Worm (Caenorhabditis elegans) whole organism, L1 larva: Measurements from ENCODE around the gene srg-3.
A peak's percentile ranks its signal among the peaks of the same experiment; 100 is the strongest.

ENCODE experiments used
- C34B4.2 ChIP-seq: sonication (generic microtip); optimal IDR thresholded peaks from 2 replicates; lab custom pipeline; 2017; ENCODE audit warnings: mild to moderate bottlenecking, missing genetic modification characterization, missing compliant biosample characterization
- F16B12.6 ChIP-seq: fragments of 150-350 bp; optimal IDR thresholded peaks from 2 replicates; lab custom pipeline; 2014; ENCODE audit warnings: missing biosample characterization, missing genetic modification characterization
- ama-1 ChIP-seq: fragments of 150-350 bp; optimal IDR thresholded peaks from 2 replicates; lab custom pipeline; 2014
- ceh-8 ChIP-seq: fragments of 200-800 bp; sonication (Bioruptor generic); optimal IDR thresholded peaks from 2 replicates; lab custom pipeline; 2018; ENCODE audit warnings: mild to moderate bottlenecking, missing genetic modification characterization, moderate library complexity, missing compliant biosample characterization
- ceh-82 ChIP-seq, 3 experiments: fragments of 150-350 bp in 1 of 3; sonication (generic microtip) in 2 of 3; optimal IDR thresholded peaks; 2 replicates each; lab custom pipeline; 2014 to 2017; ENCODE audit warnings: missing biosample characterization in 3 of 3, missing genetic modification characterization in 3 of 3
- ceh-88 ChIP-seq: fragments of 200-800 bp; sonication (Bioruptor generic); IDR thresholded peaks from 2 replicates; pipeline ENCODE4 v1.3.6; 2022; ENCODE audit warnings: missing genetic modification characterization, missing compliant biosample characterization
- ces-1 ChIP-seq: fragments of 150-350 bp; optimal IDR thresholded peaks from 2 replicates; lab custom pipeline; 2014; ENCODE audit warnings: missing biosample characterization, missing genetic modification reagents, missing genetic modification characterization
- dpl-1 ChIP-seq, 3 experiments: fragments of 150-350 bp in 2 of 3; sonication (generic microtip) in 1 of 3; optimal IDR thresholded peaks; 2 replicates each; lab custom pipeline; 2014 to 2017; ENCODE audit warnings: missing biosample characterization in 3 of 3, missing genetic modification characterization in 3 of 3, missing genetic modification reagents in 3 of 3
- efl-1 ChIP-seq, 4 experiments: fragments of 150-350 bp; optimal IDR thresholded peaks in 3 of 4; peaks in 1 of 4; 1 replicate in 1 of 4; 2 replicates in 3 of 4; lab custom pipeline; 2014; ENCODE audit warnings: missing biosample characterization in 2 of 4, missing genetic modification characterization in 2 of 4, missing genetic modification reagents in 2 of 4
- egl-13 ChIP-seq: sonication (generic microtip); optimal IDR thresholded peaks from 2 replicates; lab custom pipeline; 2016; ENCODE audit warnings: missing genotype, missing genetic modification reagents, missing genetic modification characterization, missing compliant biosample characterization
- ets-5 ChIP-seq: fragments of 200-800 bp; sonication (Bioruptor generic); IDR thresholded peaks from 2 replicates; pipeline ENCODE4 v1.3.6; 2022; ENCODE audit warnings: missing genetic modification characterization, missing compliant biosample characterization
- fkh-10 ChIP-seq: sonication (generic microtip); optimal IDR thresholded peaks from 2 replicates; lab custom pipeline; 2017; ENCODE audit warnings: missing biosample characterization, missing genetic modification reagents, missing genetic modification characterization
- fkh-4 ChIP-seq: sonication (generic microtip); optimal IDR thresholded peaks from 2 replicates; lab custom pipeline; 2016; ENCODE audit warnings: missing compliant biosample characterization, missing genetic modification characterization, borderline replicate concordance
- fkh-8 ChIP-seq: sonication (generic microtip); optimal IDR thresholded peaks from 2 replicates; lab custom pipeline; 2016; ENCODE audit warnings: mild to moderate bottlenecking, missing genetic modification characterization, missing compliant biosample characterization
- hlh-17 ChIP-seq: fragments of 200-800 bp; sonication (Bioruptor generic); optimal IDR thresholded peaks from 2 replicates; lab custom pipeline; 2018; ENCODE audit warnings: missing genetic modification characterization, mild to moderate bottlenecking, missing compliant biosample characterization, moderate library complexity, borderline replicate concordance
- hlh-4 ChIP-seq: sonication (generic microtip); optimal IDR thresholded peaks from 2 replicates; lab custom pipeline; 2016; ENCODE audit warnings: mild to moderate bottlenecking, missing genetic modification characterization, missing compliant biosample characterization
- hpl-2 ChIP-seq: fragments of 150-350 bp; optimal IDR thresholded peaks from 2 replicates; lab custom pipeline; 2014; ENCODE audit warnings: missing biosample characterization, missing genetic modification reagents, missing genetic modification characterization
- lin-14 ChIP-seq: fragments of 200-800 bp; sonication (Bioruptor generic); optimal IDR thresholded peaks from 2 replicates; lab custom pipeline; 2018; ENCODE audit warnings: mild to moderate bottlenecking, missing genetic modification characterization, moderate library complexity, missing compliant biosample characterization
- lin-15B ChIP-seq: fragments of 150-350 bp; sonication (generic microtip); optimal IDR thresholded peaks from 3 replicates; lab custom pipeline; 2014; ENCODE audit warnings: missing biosample characterization, missing genetic modification characterization
- lin-35 ChIP-seq, 2 experiments: fragments of 150-350 bp; optimal IDR thresholded peaks; 2 replicates each; lab custom pipeline; 2014; ENCODE audit warnings: missing biosample characterization in 2 of 2, missing genetic modification characterization in 2 of 2, missing genetic modification reagents in 2 of 2
- lir-3 ChIP-seq: sonication (generic microtip); optimal IDR thresholded peaks from 2 replicates; lab custom pipeline; 2016; ENCODE audit warnings: mild to moderate bottlenecking, missing genetic modification characterization, moderate library complexity, missing compliant biosample characterization; ENCODE audit not compliant: poor library complexity
- lsy-2 ChIP-seq, 2 experiments: fragments of 150-350 bp; optimal IDR thresholded peaks; 2 replicates each; lab custom pipeline; 2014; ENCODE audit warnings: missing biosample characterization in 2 of 2, missing genetic modification characterization in 2 of 2
- mef-2 ChIP-seq: fragments of 150-350 bp; optimal IDR thresholded peaks from 2 replicates; lab custom pipeline; 2014; ENCODE audit warnings: missing biosample characterization, missing genetic modification characterization
- mep-1 ChIP-seq: fragments of 150-350 bp; optimal IDR thresholded peaks from 2 replicates; lab custom pipeline; 2014; ENCODE audit warnings: missing biosample characterization, missing genetic modification characterization
- nhr-47 ChIP-seq: sonication (generic microtip); optimal IDR thresholded peaks from 2 replicates; lab custom pipeline; 2016; ENCODE audit warnings: mild to moderate bottlenecking, missing genetic modification characterization, moderate library complexity, missing compliant biosample characterization
- nhr-71 ChIP-seq: sonication (generic microtip); optimal IDR thresholded peaks from 2 replicates; lab custom pipeline; 2016; ENCODE audit warnings: mild to moderate bottlenecking, missing genetic modification characterization, moderate library complexity, missing compliant biosample characterization
- nhr-84 ChIP-seq: sonication (generic microtip); optimal IDR thresholded peaks from 2 replicates; lab custom pipeline; 2017; ENCODE audit warnings: missing biosample characterization, missing genetic modification characterization
- pag-3 ChIP-seq: sonication (generic microtip); optimal IDR thresholded peaks from 2 replicates; lab custom pipeline; 2017; ENCODE audit warnings: missing genetic modification characterization, mild to moderate bottlenecking, missing compliant biosample characterization, antibody characterized with exemption, borderline replicate concordance; ENCODE audit not compliant: insufficient read depth
- pax-3 ChIP-seq: fragments of 200-800 bp; sonication (Bioruptor generic); optimal IDR thresholded peaks from 2 replicates; lab custom pipeline; 2018; ENCODE audit warnings: mild to moderate bottlenecking, missing genetic modification characterization, moderate library complexity, missing compliant biosample characterization
- rnt-1 ChIP-seq: sonication (generic microtip); optimal IDR thresholded peaks from 2 replicates; lab custom pipeline; 2016; ENCODE audit warnings: mild to moderate bottlenecking, missing genetic modification characterization, moderate library complexity, missing compliant biosample characterization
- skn-1 ChIP-seq: fragments of 150-350 bp; optimal IDR thresholded peaks from 2 replicates; lab custom pipeline; 2014; ENCODE audit warnings: missing biosample characterization, missing genetic modification characterization
- sptf-1 ChIP-seq: fragments of 150-350 bp; optimal IDR thresholded peaks from 2 replicates; lab custom pipeline; 2014; ENCODE audit warnings: missing biosample characterization, missing genetic modification characterization
- tlp-1 ChIP-seq: fragments of 150-350 bp; optimal IDR thresholded peaks from 2 replicates; lab custom pipeline; 2014; ENCODE audit warnings: missing biosample characterization, missing genetic modification characterization
- vab-15 ChIP-seq: sonication (generic microtip); optimal IDR thresholded peaks from 2 replicates; lab custom pipeline; 2017; ENCODE audit warnings: missing genotype, mild to moderate bottlenecking, missing genetic modification characterization, missing compliant biosample characterization
- xbp-1 ChIP-seq: sonication (generic microtip); optimal IDR thresholded peaks from 2 replicates; lab custom pipeline; 2016; ENCODE audit warnings: missing genetic modification characterization, missing compliant biosample characterization
- zag-1 ChIP-seq: fragments of 150-350 bp; optimal IDR thresholded peaks from 2 replicates; lab custom pipeline; 2014; ENCODE audit warnings: missing biosample characterization, missing genetic modification characterization

Gene srg-3

DNA sequence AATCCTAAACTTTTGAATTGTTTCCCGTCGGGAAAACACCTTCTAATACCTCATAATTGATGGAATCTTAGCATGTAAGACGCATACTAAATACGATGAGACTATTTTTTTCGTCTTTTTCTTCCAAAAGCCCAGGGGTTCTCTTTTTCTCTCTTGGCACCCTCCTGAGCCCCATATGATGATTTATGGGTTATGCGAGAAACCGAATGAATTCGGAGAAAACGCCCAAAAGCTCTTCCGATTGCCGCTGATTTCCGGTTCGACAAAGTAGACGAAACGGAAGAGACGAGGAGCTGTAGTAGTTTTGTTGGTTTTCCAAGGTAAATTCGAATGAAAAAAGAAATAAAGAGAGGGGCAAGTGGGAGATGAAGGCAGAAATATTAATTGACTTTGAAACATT, 41.3 kb upstream of the srg-3 start:
- TF ChIP-seq zag-1 (no peak), nhr-47 (tag; lab: Kevin White, UChicago) (peak; percentile 24), pax-3 (tag; lab: Kevin White, UChicago) (no peak), fkh-8 (tag; lab: Kevin White, UChicago) (peak; percentile 52)

DNA sequence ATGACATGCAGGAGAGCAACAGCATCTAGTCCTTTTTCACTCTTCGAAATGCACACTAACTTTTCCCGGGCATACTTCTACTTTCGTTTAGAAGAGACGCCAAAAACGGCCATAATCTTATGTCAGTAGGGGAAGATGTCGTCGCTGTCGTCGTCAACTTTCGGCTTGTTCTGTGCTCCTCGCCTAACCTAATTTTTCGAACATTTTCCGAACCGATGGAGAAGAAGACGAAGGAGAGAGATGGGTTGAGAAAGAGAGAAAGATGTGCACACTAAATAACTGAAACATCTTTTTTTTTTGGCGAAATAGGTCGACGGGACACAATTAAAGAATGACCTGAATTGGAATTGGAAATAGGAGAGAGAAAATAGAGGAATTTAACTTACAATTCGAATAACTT, 40.2 kb upstream of the srg-3 start:
- TF ChIP-seq lin-14, result peak; percentile 66
- peak; percentile 87 for TF ChIP-seq fkh-10
- TF ChIP-seq rnt-1, result no peak
- no peak for TF ChIP-seq fkh-4 (tag; lab: Kevin White, UChicago)
- TF ChIP-seq lin-15B (tag; lab: Kevin White, UChicago), result no peak
- TF ChIP-seq egl-13 (tag; lab: Kevin White, UChicago), result no peak
- no peak for TF ChIP-seq ets-5
- TF ChIP-seq nhr-84 (tag; lab: Kevin White, UChicago), result no peak
- peak in 1 of 2 experiments; percentile 5 for TF ChIP-seq lsy-2 (tag; optimal IDR thresholded peaks at IDR 0.05; lab: Kevin White, UChicago)
- no peak for TF ChIP-seq sptf-1
- peak; percentile 30 for TF ChIP-seq ces-1 (GFP tag; lab: Kevin White, UChicago)
- peak in 1 of 3 experiments; percentile 2 for TF ChIP-seq ceh-82 (tag; optimal IDR thresholded peaks at IDR 0.05; lab: Kevin White, UChicago)
- peak; percentile 8 for TF ChIP-seq nhr-71 (tag; lab: Kevin White, UChicago)
- no peak for TF ChIP-seq zag-1
- no peak for TF ChIP-seq efl-1 (optimal IDR thresholded peaks at IDR 0.05; lab: Kevin White, UChicago)
- no peak for TF ChIP-seq efl-1 (GFP tag; optimal IDR thresholded peaks at IDR 0.05 in 1 of 2; lab: Kevin White, UChicago)

DNA sequence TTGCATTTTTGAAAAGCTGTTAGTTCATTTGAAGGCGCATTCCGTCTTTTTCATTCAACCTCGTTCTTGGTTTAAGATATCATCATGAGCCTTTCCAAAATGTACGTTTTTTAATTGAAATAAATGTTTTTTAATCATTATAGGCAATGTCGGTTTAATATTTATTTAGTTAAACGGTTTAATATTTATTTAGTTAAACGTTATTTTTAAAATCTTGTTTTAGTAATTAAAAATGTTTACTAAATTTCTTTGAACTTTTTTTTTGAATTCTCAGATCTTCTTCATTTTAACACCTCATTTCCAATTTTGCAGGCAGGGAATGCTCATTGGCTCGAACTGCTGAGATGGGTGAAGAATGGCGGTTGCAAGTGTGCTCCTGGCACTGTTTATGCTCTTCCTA, 38.9 kb upstream of the srg-3 start, which contains the start of gene gar-2:
Gene gar-2 (plus strand): TSS at position 301 of the 400 bp plus-strand sequence.
- TF ChIP-seq xbp-1 (tag; lab: Kevin White, UChicago) (no peak), skn-1 (tag; lab: Kevin White, UChicago) (no peak), ceh-8 (GFP tag; lab: Kevin White, UChicago) (no peak), mep-1 (tag; lab: Kevin White, UChicago) (no peak), mef-2 (tag; lab: Kevin White, UChicago) (no peak), lin-15B (tag; lab: Kevin White, UChicago) (no peak), vab-15 (tag; lab: Kevin White, UChicago) (no peak), tlp-1 (tag; lab: Kevin White, UChicago) (no peak), hlh-4 (tag; lab: Kevin White, UChicago) (no peak), C34B4.2 (no peak), ceh-88 (GFP tag; lab: Robert Waterston, UW) (no peak), hlh-17 (no peak), F16B12.6 (tag; lab: Kevin White, UChicago) (no peak), pag-3 (tag; lab: Kevin White, UChicago) (no peak), lir-3 (tag; lab: Kevin White, UChicago) (no peak)

DNA sequence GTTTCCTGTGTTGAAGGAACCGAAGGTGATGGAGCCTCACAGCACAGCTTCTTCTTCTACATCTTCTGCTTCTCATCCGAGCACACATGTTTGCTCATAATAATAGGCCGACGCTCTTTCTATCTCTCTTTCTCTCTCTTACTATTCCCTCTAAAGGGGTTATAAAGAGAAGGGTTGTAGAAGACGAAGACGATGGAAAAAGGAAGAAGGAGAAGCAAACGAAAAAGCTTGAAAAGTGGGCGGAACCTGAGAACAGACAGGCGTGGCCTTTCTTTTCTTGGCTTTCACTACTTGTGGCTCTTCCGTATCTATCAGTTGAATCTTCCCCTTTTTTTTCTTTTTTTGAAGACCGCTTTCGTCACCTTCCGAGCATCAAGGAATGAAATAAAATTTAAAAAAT, 37.7 kb upstream of the srg-3 start:
- no peak for TF ChIP-seq nhr-47 (tag; lab: Kevin White, UChicago)
- no peak for TF ChIP-seq ama-1 (lab: Kevin White, UChicago)
- peak; percentile 66 for TF ChIP-seq lin-14
- TF ChIP-seq lsy-2 (tag; optimal IDR thresholded peaks at IDR 0.05; lab: Kevin White, UChicago), result peak in 1 of 2 experiments; percentile 27
- TF ChIP-seq fkh-10, result peak; percentile 67
- TF ChIP-seq nhr-71 (tag; lab: Kevin White, UChicago), result peak; percentile 9
- TF ChIP-seq hpl-2 (GFP tag; lab: Kevin White, UChicago), result no peak

DNA sequence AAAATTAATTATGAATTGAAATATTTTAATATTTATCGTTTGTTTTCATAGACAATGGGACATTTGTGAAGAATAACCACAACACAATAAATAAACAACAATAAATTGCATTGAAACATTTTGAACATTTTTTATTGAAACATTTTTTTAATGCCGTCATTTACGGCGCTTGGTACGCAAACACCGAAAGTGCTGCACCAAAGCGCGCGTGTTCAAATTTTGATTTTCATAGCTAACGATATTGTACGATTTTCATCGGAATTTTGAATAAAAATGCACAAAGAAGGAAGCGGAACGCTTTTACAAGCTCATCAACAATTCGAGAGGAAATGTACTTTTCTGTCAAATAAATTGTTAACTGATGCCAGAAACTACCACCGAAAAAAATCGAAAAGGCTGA, 33.6 kb upstream of the srg-3 start:
- TF ChIP-seq efl-1 (optimal IDR thresholded peaks at IDR 0.05; lab: Kevin White, UChicago) (peak; percentile 59), efl-1 (GFP tag; optimal IDR thresholded peaks at IDR 0.05 in 1 of 2; lab: Kevin White, UChicago) (peak; percentile 79 to 95), ceh-88 (GFP tag; lab: Robert Waterston, UW) (peak; percentile 27; the same call in 1 of the 2 replicates), tlp-1 (tag; lab: Kevin White, UChicago) (no peak), lin-35 (GFP tag; optimal IDR thresholded peaks at IDR 0.05; lab: Kevin White, UChicago) (peak; percentile 7 to 62), F16B12.6 (tag; lab: Kevin White, UChicago) (peak; percentile 46), dpl-1 (GFP tag; optimal IDR thresholded peaks at IDR 0.05; lab: Kevin White, UChicago) (peak; percentile 7 to 68 (median 29))
- TF ChIP-seq, all 84 proteins: peak for 5
